Fruit fly (Drosophila melanogaster) S2 (cell line): ENCODE results near the gene CG10413.

Experiments used
- CG8478 ChIP-seq: fragments of >200 bp; optimal IDR thresholded peaks from 2 replicates; lab custom pipeline; 2018
- CTCF ChIP-seq, 2 experiments: fragments of >200 bp; optimal IDR thresholded peaks; 2 replicates each; lab custom pipeline; 2018

dm6 chr2L:18559084-18559483 is 46.0 kb downstream of the CG10413 start:
- no peak for TF ChIP-seq CG8478
- no peak for TF ChIP-seq CTCF (optimal IDR thresholded peaks at IDR 0.05; lab: Kevin White, UChicago)
